Fruit fly (Drosophila melanogaster): Measurements from ENCODE around the gene CG33158.

dm6 chr3L:16491006-16491605, 71.7 kb downstream of the CG33158 start:
- no peak for TF ChIP-seq usp (GFP tag; optimal IDR thresholded peaks at IDR 0.05)
- TF ChIP-seq CG32264 (GFP tag; optimal IDR thresholded peaks at IDR 0.05): no peak
- TF ChIP-seq OdsH (GFP tag; optimal IDR thresholded peaks at IDR 0.05): no peak
- no peak for TF ChIP-seq Abd-B (GFP tag; optimal IDR thresholded peaks at IDR 0.05)
- no peak for TF ChIP-seq GATAd (GFP tag; optimal IDR thresholded peaks at IDR 0.05)
- TF ChIP-seq HLH106 (tag; optimal IDR thresholded peaks at IDR 0.05): no peak
- TF ChIP-seq Mio (GFP tag; optimal IDR thresholded peaks at IDR 0.05): no peak
- TF ChIP-seq rgr (GFP tag; optimal IDR thresholded peaks at IDR 0.05): no peak
- no peak for TF ChIP-seq CrebA (GFP tag; optimal IDR thresholded peaks at IDR 0.05; ENCODE audit: borderline replicate concordance)
- TF ChIP-seq Hr78 (GFP tag; optimal IDR thresholded peaks at IDR 0.05): no peak
